Worm (Caenorhabditis elegans) whole organism, L4 larva: ENCODE results near the gene ZC443.4.

Experiments used
- F49E8.2 ChIP-seq: sonication (generic microtip); optimal IDR thresholded peaks from 2 replicates; lab custom pipeline; 2016; ENCODE audit warnings: missing compliant biosample characterization, mild to moderate bottlenecking, missing genetic modification characterization, borderline replicate concordance
- R02D3.7 ChIP-seq: fragments of 150-350 bp; sonication (generic microtip); optimal IDR thresholded peaks from 3 replicates; lab custom pipeline; 2014; ENCODE audit warnings: missing biosample characterization, missing genetic modification characterization
- Y48G9A.11 ChIP-seq: fragments of 200-800 bp; sonication (Bioruptor generic); IDR thresholded peaks from 2 replicates; pipeline ENCODE4 v1.3.6; 2022; ENCODE audit warnings: missing genetic modification reagents, missing genetic modification characterization, missing compliant biosample characterization
- ZK546.5 ChIP-seq, 2 experiments: sonication (generic microtip); optimal IDR thresholded peaks; 2 replicates each; lab custom pipeline; 2017; ENCODE audit warnings: missing biosample characterization in 2 of 2, missing genetic modification characterization in 2 of 2
- aha-1 ChIP-seq: fragments of 150-350 bp; peaks from one replicate; lab custom pipeline; 2014; ENCODE audit warnings: missing biosample characterization, missing genetic modification characterization
- aly-2 ChIP-seq: sonication (generic microtip); optimal IDR thresholded peaks from 2 replicates; lab custom pipeline; 2018; ENCODE audit warnings: missing biosample characterization, missing genetic modification characterization
- ceh-20 ChIP-seq: fragments of 200-800 bp; sonication (Bioruptor generic); IDR thresholded peaks from 2 replicates; pipeline ENCODE4 v1.3.6; 2022; ENCODE audit warnings: missing genetic modification reagents, missing genetic modification characterization, missing compliant biosample characterization
- ceh-28 ChIP-seq: fragments of 150-350 bp; optimal IDR thresholded peaks from 2 replicates; lab custom pipeline; 2014; ENCODE audit warnings: missing biosample characterization, missing genetic modification reagents, missing genetic modification characterization
- ceh-82 ChIP-seq: sonication (generic microtip); optimal IDR thresholded peaks from 2 replicates; lab custom pipeline; 2017; ENCODE audit warnings: missing biosample characterization, missing genetic modification characterization
- ces-1 ChIP-seq: fragments of 150-350 bp; sonication (generic microtip); optimal IDR thresholded peaks from 4 replicates; lab custom pipeline; 2014; ENCODE audit warnings: missing biosample characterization, missing genetic modification reagents, missing genetic modification characterization
- cey-2 ChIP-seq: sonication (generic microtip); optimal IDR thresholded peaks from 3 replicates; lab custom pipeline; 2017; ENCODE audit warnings: missing genetic modification characterization, mild to moderate bottlenecking, missing compliant biosample characterization, antibody characterized with exemption, borderline replicate concordance; ENCODE audit not compliant: insufficient read depth
- daf-16 ChIP-seq, 3 experiments: sonication (generic microtip); optimal IDR thresholded peaks; 2 replicates each; lab custom pipeline; 2016 to 2017; ENCODE audit warnings: missing genetic modification characterization in 3 of 3, missing genetic modification reagents in 3 of 3, mild to moderate bottlenecking in 2 of 3, missing compliant biosample characterization in 2 of 3, missing biosample characterization in 1 of 3, moderate library complexity in 1 of 3
- daf-8 ChIP-seq: fragments of 200-800 bp; sonication (Bioruptor generic); IDR thresholded peaks from 2 replicates; pipeline ENCODE4 v1.3.6; 2022; ENCODE audit warnings: missing genetic modification characterization, missing compliant biosample characterization
- dpl-1 ChIP-seq: fragments of 150-350 bp; optimal IDR thresholded peaks from 2 replicates; lab custom pipeline; 2014; ENCODE audit warnings: missing biosample characterization, missing genetic modification reagents, missing genetic modification characterization
- fkh-10 ChIP-seq: fragments of 150-350 bp; optimal IDR thresholded peaks from 2 replicates; lab custom pipeline; 2014; ENCODE audit warnings: missing biosample characterization, missing genetic modification reagents, missing genetic modification characterization
- hlh-11 ChIP-seq: fragments of 200-800 bp; sonication (Bioruptor generic); optimal IDR thresholded peaks from 2 replicates; lab custom pipeline; 2018; ENCODE audit warnings: mild to moderate bottlenecking, missing genetic modification characterization, missing compliant biosample characterization
- jun-1 ChIP-seq: fragments of 150-350 bp; optimal IDR thresholded peaks from 2 replicates; lab custom pipeline; 2014; ENCODE audit warnings: missing biosample characterization, missing genetic modification reagents, missing genetic modification characterization
- lin-1 ChIP-seq: fragments of 200-800 bp; sonication (Bioruptor generic); IDR thresholded peaks from 2 replicates; pipeline ENCODE4 v1.3.6; 2022; ENCODE audit warnings: missing genetic modification reagents, missing genetic modification characterization, missing compliant biosample characterization
- lin-39 ChIP-seq: fragments of 150-350 bp; optimal IDR thresholded peaks from 2 replicates; lab custom pipeline; 2014; ENCODE audit warnings: missing biosample characterization, missing genetic modification reagents, missing genetic modification characterization
- lsy-2 ChIP-seq, 2 experiments: fragments of 150-350 bp in 1 of 2; sonication (generic microtip) in 1 of 2; optimal IDR thresholded peaks; 2 replicates each; lab custom pipeline; 2014 to 2017; ENCODE audit warnings: missing biosample characterization in 2 of 2, missing genetic modification characterization in 2 of 2
- mes-2 ChIP-seq: sonication (generic microtip); optimal IDR thresholded peaks from 2 replicates; lab custom pipeline; 2016; ENCODE audit warnings: missing genotype, mild to moderate bottlenecking, missing genetic modification characterization, missing compliant biosample characterization; ENCODE audit not compliant: poor library complexity, severe bottlenecking
- nhr-10 ChIP-seq: fragments of 150-350 bp; optimal IDR thresholded peaks from 2 replicates; lab custom pipeline; 2014; ENCODE audit warnings: missing biosample characterization, missing genetic modification characterization
- nhr-111 ChIP-seq: fragments of 200-800 bp; sonication (Bioruptor generic); optimal IDR thresholded peaks from 2 replicates; lab custom pipeline; 2018; ENCODE audit warnings: mild to moderate bottlenecking, missing genetic modification characterization, missing compliant biosample characterization
- nhr-237 ChIP-seq: sonication (generic microtip); optimal IDR thresholded peaks from 2 replicates; lab custom pipeline; 2017; ENCODE audit warnings: missing biosample characterization, missing genetic modification characterization
- pha-4 ChIP-seq, 2 experiments: fragments of 150-350 bp in 1 of 2; fragments of 200-800 bp in 1 of 2; sonication (Bioruptor generic) in 1 of 2; IDR thresholded peaks in 1 of 2; optimal IDR thresholded peaks in 1 of 2; 2 replicates each; pipeline versions ENCODE4 v1.3.6 to Lab custom; 2014 to 2022; ENCODE audit warnings: missing genetic modification characterization in 2 of 2, missing genetic modification reagents in 2 of 2, missing biosample characterization in 1 of 2, missing compliant biosample characterization in 1 of 2
- pqm-1 ChIP-seq: sonication (generic microtip); optimal IDR thresholded peaks from 2 replicates; lab custom pipeline; 2017; ENCODE audit warnings: missing biosample characterization, missing genetic modification characterization
- rbr-2 ChIP-seq: sonication (generic microtip); optimal IDR thresholded peaks from 2 replicates; lab custom pipeline; 2016; ENCODE audit warnings: missing genotype, missing genetic modification characterization, missing compliant biosample characterization
- saeg-2 ChIP-seq: fragments of 200-800 bp; sonication (Bioruptor generic); IDR thresholded peaks from 2 replicates; pipeline ENCODE4 v1.3.6; 2022; ENCODE audit warnings: missing genetic modification reagents, missing genetic modification characterization, missing compliant biosample characterization
- spr-3 ChIP-seq: fragments of 200-800 bp; sonication (Bioruptor generic); optimal IDR thresholded peaks from 2 replicates; lab custom pipeline; 2018; ENCODE audit warnings: mild to moderate bottlenecking, missing genetic modification characterization, missing compliant biosample characterization
- unc-62 ChIP-seq, 3 experiments: fragments of 150-350 bp in 1 of 3; sonication (generic microtip); optimal IDR thresholded peaks in 2 of 3; peaks in 1 of 3; 1 replicate in 1 of 3; 2 replicates in 2 of 3; lab custom pipeline; 2014 to 2017; ENCODE audit warnings: missing biosample characterization in 3 of 3, missing genetic modification characterization in 3 of 3, missing genetic modification reagents in 3 of 3, missing genotype in 1 of 3
- ztf-7 ChIP-seq: fragments of 150-350 bp; optimal IDR thresholded peaks from 2 replicates; lab custom pipeline; 2014; ENCODE audit warnings: missing biosample characterization, missing genetic modification characterization

The ZC443.4 gene

DNA sequence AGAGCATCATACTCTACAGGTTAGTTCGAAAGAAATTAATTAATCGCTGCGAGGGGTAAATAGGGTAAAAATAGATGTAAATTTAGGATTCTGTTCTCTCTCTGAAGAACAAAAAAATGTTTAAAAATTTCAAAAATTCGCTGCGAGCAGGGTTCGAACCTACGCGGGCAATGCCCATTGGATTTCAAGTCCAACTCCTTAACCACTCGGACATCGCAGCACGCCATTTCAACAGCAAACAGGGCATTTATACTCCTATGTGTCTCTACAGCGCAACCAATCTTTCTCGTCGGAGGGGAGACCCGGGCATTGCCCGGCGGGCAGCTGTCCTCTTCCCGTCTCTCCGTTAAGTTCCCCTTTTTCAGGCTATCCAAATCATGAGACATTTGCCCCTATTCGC is 39.4 kb downstream of the ZC443.4 start (continued):
- 0 out of 2 replicates have a peak, but pooled peaks have one; percentile 38 for TF ChIP-seq daf-8 (GFP tag; lab: Robert Waterston, UW)
- TF ChIP-seq ztf-7 (tag; lab: Kevin White, UChicago) = no peak
- TF ChIP-seq ceh-28 (tag; lab: Kevin White, UChicago) = no peak
- TF ChIP-seq lin-1 (GFP tag; lab: Robert Waterston, UW) = peak; percentile 86
- peak; percentile 59 for TF ChIP-seq rbr-2 (tag; lab: Kevin White, UChicago)
- no peak for TF ChIP-seq nhr-10 (tag; lab: Kevin White, UChicago)
- peak; percentile 84 for TF ChIP-seq nhr-111 (GFP tag; lab: Kevin White, UChicago)
- no peak for TF ChIP-seq R02D3.7 (tag; lab: Kevin White, UChicago)
- no peak for TF ChIP-seq ceh-82 (tag; lab: Kevin White, UChicago)
- no peak for TF ChIP-seq jun-1 (tag; lab: Kevin White, UChicago)
- no peak for TF ChIP-seq pqm-1 (tag; lab: Kevin White, UChicago)
- TF ChIP-seq aha-1 (tag; lab: Kevin White, UChicago) = peak; percentile 82
- no peak for TF ChIP-seq lsy-2 (tag; optimal IDR thresholded peaks at IDR 0.05; lab: Kevin White, UChicago)
- TF ChIP-seq nhr-237 (tag; lab: Kevin White, UChicago) = no peak
- TF ChIP-seq unc-62 (GFP tag; optimal IDR thresholded peaks at IDR 0.05 in 1 of 2; lab: Kevin White, UChicago) = peak in 1 of 2 experiments; percentile 80
- TF ChIP-seq unc-62 (tag; optimal IDR thresholded peaks at IDR 0.05; lab: Kevin White, UChicago) = no peak
- peak; percentile 56 for TF ChIP-seq hlh-11 (tag; lab: Kevin White, UChicago)
- no peak for TF ChIP-seq fkh-10 (GFP tag; lab: Kevin White, UChicago)
- 0 out of 2 replicates have a peak, but pooled peaks have one; percentile 47 for TF ChIP-seq ceh-20 (GFP tag; lab: Robert Waterston, UW)
- no peak for TF ChIP-seq F49E8.2
- TF ChIP-seq Y48G9A.11 (GFP tag; lab: Robert Waterston, UW) = peak; percentile 85
- TF ChIP-seq dpl-1 (GFP tag; lab: Kevin White, UChicago) = peak; percentile 18
- TF ChIP-seq, all 104 proteins: peak for 51

DNA sequence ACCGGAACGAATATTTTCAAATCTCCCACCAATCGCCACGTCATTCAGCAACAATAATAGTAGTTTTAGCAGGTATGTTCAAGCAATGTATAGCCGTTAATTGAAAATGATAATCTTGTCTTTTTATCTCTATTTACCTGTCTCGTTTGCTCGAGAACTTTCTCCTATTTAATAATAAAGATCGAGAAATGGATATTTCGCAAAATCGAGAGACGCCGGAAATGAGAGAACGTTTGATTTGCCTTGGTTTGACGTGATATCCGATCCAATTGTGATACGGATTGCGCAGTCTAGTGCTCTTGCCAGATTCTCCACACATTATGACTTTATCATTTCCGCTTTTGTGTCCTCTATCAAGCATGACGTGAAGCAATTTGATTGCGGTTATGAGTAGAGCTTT is 45.8 kb downstream of the ZC443.4 start:
- no peak for TF ChIP-seq cey-2

DNA sequence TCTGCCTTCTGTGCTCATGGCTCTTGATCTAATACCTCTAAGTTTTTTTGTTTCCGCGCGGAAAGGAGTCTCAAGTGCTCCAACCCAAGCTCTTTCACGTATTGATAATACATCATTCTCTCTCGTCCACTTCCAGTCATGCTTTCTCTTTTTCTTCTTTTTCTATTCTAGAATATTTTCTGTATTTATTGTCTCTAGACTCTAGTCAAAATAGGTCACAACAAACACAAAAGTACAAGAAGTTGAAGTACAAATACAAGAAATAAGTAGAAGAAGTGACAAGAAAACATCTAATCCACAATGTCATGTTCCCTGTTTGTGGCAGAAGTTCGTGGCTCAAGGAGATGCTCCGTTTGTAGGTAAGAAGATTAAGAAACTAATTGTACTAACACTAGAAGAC is 46.5 kb downstream of the ZC443.4 start, which contains the start of gene ZC455.1:
Gene ZC455.1 (plus strand): TSS at position 301 of the 400 bp plus-strand sequence.
- TF ChIP-seq nhr-237 (tag; lab: Kevin White, UChicago) = no peak
- TF ChIP-seq ceh-82 (tag; lab: Kevin White, UChicago) = no peak
- no peak for TF ChIP-seq spr-3
- TF ChIP-seq ZK546.5 (tag; optimal IDR thresholded peaks at IDR 0.05; lab: Kevin White, UChicago) = no peak
- no peak for TF ChIP-seq pqm-1 (tag; lab: Kevin White, UChicago)
- no peak for TF ChIP-seq aly-2
- TF ChIP-seq nhr-10 (tag; lab: Kevin White, UChicago) = no peak
- TF ChIP-seq saeg-2 = no peak
- no peak for TF ChIP-seq ces-1
- no peak for TF ChIP-seq lsy-2 (tag; optimal IDR thresholded peaks at IDR 0.05; lab: Kevin White, UChicago)
- no peak for TF ChIP-seq mes-2 (tag; lab: Kevin White, UChicago)
- TF ChIP-seq pha-4 (GFP tag; IDR thresholded peaks at IDR 0.05; lab: Robert Waterston, UW) = no peak
- no peak for TF ChIP-seq pha-4 (tag; optimal IDR thresholded peaks at IDR 0.05; lab: Kevin White, UChicago)

DNA sequence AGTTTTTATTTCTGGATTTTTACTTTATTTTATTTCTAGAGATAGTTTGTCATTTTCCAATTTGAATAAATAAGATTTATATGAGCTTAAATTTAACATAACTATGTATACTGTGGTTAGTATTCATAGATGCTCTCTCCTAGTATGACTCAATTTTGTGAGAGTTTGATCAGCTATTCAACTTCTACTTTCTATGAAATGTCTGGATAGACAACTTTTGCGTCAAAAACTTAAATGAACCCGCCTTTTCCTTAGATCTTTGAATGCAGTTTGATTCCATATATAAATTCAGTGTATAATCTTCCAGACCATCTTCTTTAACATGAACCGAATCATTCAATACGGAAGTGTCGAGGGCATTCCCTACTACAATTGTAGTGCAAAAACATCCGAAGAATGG is 50.7 kb downstream of the ZC443.4 start, which contains the start of gene srt-43:
Gene srt-43 (plus strand): TSS at position 301 of the 400 bp plus-strand sequence.
- TF ChIP-seq unc-62 (GFP tag; optimal IDR thresholded peaks at IDR 0.05 in 1 of 2; lab: Kevin White, UChicago) (peak in 1 of 2 experiments; percentile 47), unc-62 (tag; optimal IDR thresholded peaks at IDR 0.05; lab: Kevin White, UChicago) (no peak), daf-16 (GFP tag; optimal IDR thresholded peaks at IDR 0.05; lab: Kevin White, UChicago) (no peak), daf-16 (tag; optimal IDR thresholded peaks at IDR 0.05; lab: Kevin White, UChicago) (no peak), lin-39 (tag; lab: Kevin White, UChicago) (no peak)
